Worm (Caenorhabditis elegans) whole organism, L1 larva: ENCODE results near the gene cutl-4.

Experiments
- C04F5.9 ChIP-seq: sonication (generic microtip); optimal IDR thresholded peaks from 2 replicates; lab custom pipeline; 2016; ENCODE audit warnings: missing genetic modification characterization, missing compliant biosample characterization
- C34B4.2 ChIP-seq: sonication (generic microtip); optimal IDR thresholded peaks from 2 replicates; lab custom pipeline; 2017; ENCODE audit warnings: mild to moderate bottlenecking, missing genetic modification characterization, missing compliant biosample characterization
- F16B12.6 ChIP-seq: fragments of 150-350 bp; optimal IDR thresholded peaks from 2 replicates; lab custom pipeline; 2014; ENCODE audit warnings: missing biosample characterization, missing genetic modification characterization
- Y116A8C.19 ChIP-seq: sonication (generic microtip); optimal IDR thresholded peaks from 2 replicates; lab custom pipeline; 2016; ENCODE audit warnings: missing compliant biosample characterization, missing genetic modification characterization, borderline replicate concordance
- aha-1 ChIP-seq: fragments of 150-350 bp; optimal IDR thresholded peaks from 2 replicates; lab custom pipeline; 2014; ENCODE audit warnings: missing biosample characterization, missing genetic modification characterization
- alr-1 ChIP-seq: fragments of 200-800 bp; sonication (Bioruptor generic); optimal IDR thresholded peaks from 2 replicates; lab custom pipeline; 2018; ENCODE audit warnings: borderline replicate concordance, mild to moderate bottlenecking, missing genetic modification characterization, missing compliant biosample characterization
- blmp-1 ChIP-seq: fragments of 150-350 bp; optimal IDR thresholded peaks from 2 replicates; lab custom pipeline; 2014; ENCODE audit warnings: missing biosample characterization, missing genetic modification characterization
- ceh-8 ChIP-seq: fragments of 200-800 bp; sonication (Bioruptor generic); optimal IDR thresholded peaks from 2 replicates; lab custom pipeline; 2018; ENCODE audit warnings: mild to moderate bottlenecking, missing genetic modification characterization, moderate library complexity, missing compliant biosample characterization
- ceh-88 ChIP-seq: fragments of 200-800 bp; sonication (Bioruptor generic); IDR thresholded peaks from 2 replicates; pipeline ENCODE4 v1.3.6; 2022; ENCODE audit warnings: missing genetic modification characterization, missing compliant biosample characterization
- ceh-90 ChIP-seq: sonication (generic microtip); optimal IDR thresholded peaks from 2 replicates; lab custom pipeline; 2016; ENCODE audit warnings: missing genetic modification characterization, missing compliant biosample characterization
- dpl-1 ChIP-seq, 3 experiments: fragments of 150-350 bp in 2 of 3; sonication (generic microtip) in 1 of 3; optimal IDR thresholded peaks; 2 replicates each; lab custom pipeline; 2014 to 2017; ENCODE audit warnings: missing biosample characterization in 3 of 3, missing genetic modification characterization in 3 of 3, missing genetic modification reagents in 3 of 3
- dsc-1 ChIP-seq: sonication (generic microtip); optimal IDR thresholded peaks from 2 replicates; lab custom pipeline; 2016; ENCODE audit warnings: mild to moderate bottlenecking, missing genetic modification characterization, missing compliant biosample characterization
- efl-1 ChIP-seq, 4 experiments: fragments of 150-350 bp; optimal IDR thresholded peaks in 3 of 4; peaks in 1 of 4; 1 replicate in 1 of 4; 2 replicates in 3 of 4; lab custom pipeline; 2014; ENCODE audit warnings: missing biosample characterization in 2 of 4, missing genetic modification characterization in 2 of 4, missing genetic modification reagents in 2 of 4
- efl-3 ChIP-seq: fragments of 200-800 bp; sonication (Bioruptor generic); optimal IDR thresholded peaks from 2 replicates; lab custom pipeline; 2018; ENCODE audit warnings: mild to moderate bottlenecking, missing genetic modification characterization, missing compliant biosample characterization
- egl-13 ChIP-seq: sonication (generic microtip); optimal IDR thresholded peaks from 2 replicates; lab custom pipeline; 2016; ENCODE audit warnings: missing genotype, missing genetic modification reagents, missing genetic modification characterization, missing compliant biosample characterization
- egl-27 ChIP-seq, 2 experiments: fragments of 150-350 bp in 1 of 2; sonication (generic microtip); optimal IDR thresholded peaks; 3 replicates each; lab custom pipeline; 2017 to 2018; ENCODE audit warnings: missing biosample characterization in 2 of 2, missing genetic modification characterization in 2 of 2, missing genetic modification reagents in 2 of 2
- ets-5 ChIP-seq: fragments of 200-800 bp; sonication (Bioruptor generic); IDR thresholded peaks from 2 replicates; pipeline ENCODE4 v1.3.6; 2022; ENCODE audit warnings: missing genetic modification characterization, missing compliant biosample characterization
- fkh-8 ChIP-seq: sonication (generic microtip); optimal IDR thresholded peaks from 2 replicates; lab custom pipeline; 2016; ENCODE audit warnings: mild to moderate bottlenecking, missing genetic modification characterization, missing compliant biosample characterization
- grh-1 ChIP-seq: fragments of 200-800 bp; sonication (Bioruptor generic); IDR thresholded peaks from 2 replicates; pipeline ENCODE4 v1.3.6; 2022; ENCODE audit warnings: missing genetic modification reagents, missing genetic modification characterization, missing compliant biosample characterization
- hpl-2 ChIP-seq: fragments of 150-350 bp; optimal IDR thresholded peaks from 2 replicates; lab custom pipeline; 2014; ENCODE audit warnings: missing biosample characterization, missing genetic modification reagents, missing genetic modification characterization
- lin-15B ChIP-seq: fragments of 150-350 bp; sonication (generic microtip); optimal IDR thresholded peaks from 3 replicates; lab custom pipeline; 2014; ENCODE audit warnings: missing biosample characterization, missing genetic modification characterization
- lin-35 ChIP-seq, 2 experiments: fragments of 150-350 bp; optimal IDR thresholded peaks; 2 replicates each; lab custom pipeline; 2014; ENCODE audit warnings: missing biosample characterization in 2 of 2, missing genetic modification characterization in 2 of 2, missing genetic modification reagents in 2 of 2
- lsy-2 ChIP-seq, 2 experiments: fragments of 150-350 bp; optimal IDR thresholded peaks; 2 replicates each; lab custom pipeline; 2014; ENCODE audit warnings: missing biosample characterization in 2 of 2, missing genetic modification characterization in 2 of 2
- mef-2 ChIP-seq: fragments of 150-350 bp; optimal IDR thresholded peaks from 2 replicates; lab custom pipeline; 2014; ENCODE audit warnings: missing biosample characterization, missing genetic modification characterization
- mep-1 ChIP-seq: fragments of 150-350 bp; optimal IDR thresholded peaks from 2 replicates; lab custom pipeline; 2014; ENCODE audit warnings: missing biosample characterization, missing genetic modification characterization
- nhr-20 ChIP-seq: sonication (generic microtip); optimal IDR thresholded peaks from 2 replicates; lab custom pipeline; 2016; ENCODE audit warnings: mild to moderate bottlenecking, missing genetic modification characterization, missing compliant biosample characterization
- nhr-28 ChIP-seq: fragments of 150-350 bp; optimal IDR thresholded peaks from 2 replicates; lab custom pipeline; 2014; ENCODE audit warnings: missing biosample characterization, missing genetic modification characterization
- nhr-77 ChIP-seq: fragments of 150-350 bp; optimal IDR thresholded peaks from 2 replicates; lab custom pipeline; 2014; ENCODE audit warnings: missing biosample characterization, missing genetic modification characterization
- pag-3 ChIP-seq: sonication (generic microtip); optimal IDR thresholded peaks from 2 replicates; lab custom pipeline; 2017; ENCODE audit warnings: missing genetic modification characterization, mild to moderate bottlenecking, missing compliant biosample characterization, antibody characterized with exemption, borderline replicate concordance; ENCODE audit not compliant: insufficient read depth
- rnt-1 ChIP-seq: sonication (generic microtip); optimal IDR thresholded peaks from 2 replicates; lab custom pipeline; 2016; ENCODE audit warnings: mild to moderate bottlenecking, missing genetic modification characterization, moderate library complexity, missing compliant biosample characterization
- snu-23 ChIP-seq: sonication (generic microtip); optimal IDR thresholded peaks from 2 replicates; lab custom pipeline; 2016; ENCODE audit warnings: missing genetic modification characterization, missing compliant biosample characterization
- sox-4 ChIP-seq: sonication (generic microtip); optimal IDR thresholded peaks from 2 replicates; lab custom pipeline; 2016; ENCODE audit warnings: missing genetic modification characterization, missing compliant biosample characterization
- sup-37 ChIP-seq: fragments of 200-800 bp; sonication (Bioruptor generic); optimal IDR thresholded peaks from 2 replicates; lab custom pipeline; 2018; ENCODE audit warnings: mild to moderate bottlenecking, missing genetic modification characterization, missing compliant biosample characterization
- tbx-2 ChIP-seq: sonication (generic microtip); optimal IDR thresholded peaks from 2 replicates; lab custom pipeline; 2016; ENCODE audit warnings: missing genetic modification characterization, missing compliant biosample characterization
- tlp-1 ChIP-seq: fragments of 150-350 bp; optimal IDR thresholded peaks from 2 replicates; lab custom pipeline; 2014; ENCODE audit warnings: missing biosample characterization, missing genetic modification characterization
- unc-86 ChIP-seq: sonication (generic microtip); optimal IDR thresholded peaks from 2 replicates; lab custom pipeline; 2016; ENCODE audit warnings: missing genetic modification characterization, missing compliant biosample characterization
- unc-98 ChIP-seq: fragments of 200-800 bp; sonication (Bioruptor generic); IDR thresholded peaks from 2 replicates; pipeline ENCODE4 v1.3.6; 2022; ENCODE audit warnings: missing genetic modification characterization, missing compliant biosample characterization
- xbp-1 ChIP-seq: sonication (generic microtip); optimal IDR thresholded peaks from 2 replicates; lab custom pipeline; 2016; ENCODE audit warnings: missing genetic modification characterization, missing compliant biosample characterization
- zag-1 ChIP-seq: fragments of 150-350 bp; optimal IDR thresholded peaks from 2 replicates; lab custom pipeline; 2014; ENCODE audit warnings: missing biosample characterization, missing genetic modification characterization
- zip-4 ChIP-seq: fragments of 200-800 bp; sonication (Bioruptor generic); optimal IDR thresholded peaks from 2 replicates; lab custom pipeline; 2018; ENCODE audit warnings: mild to moderate bottlenecking, missing genetic modification characterization, moderate library complexity, missing compliant biosample characterization

cutl-4 gene

ce11 chrV:17777624-17778023, 37.9 kb upstream of the cutl-4 start, which contains the start of gene C47A10.12:
TSS of gene C47A10.12 (plus strand) at chrV:17777924.
- no peak for TF ChIP-seq hpl-2 (GFP tag; lab: Kevin White, UChicago)
- TF ChIP-seq egl-13 (tag; lab: Kevin White, UChicago) = no peak
- TF ChIP-seq efl-3 (GFP tag; lab: Kevin White, UChicago) = no peak
- no peak for TF ChIP-seq alr-1 (tag; lab: Kevin White, UChicago)

DNA sequence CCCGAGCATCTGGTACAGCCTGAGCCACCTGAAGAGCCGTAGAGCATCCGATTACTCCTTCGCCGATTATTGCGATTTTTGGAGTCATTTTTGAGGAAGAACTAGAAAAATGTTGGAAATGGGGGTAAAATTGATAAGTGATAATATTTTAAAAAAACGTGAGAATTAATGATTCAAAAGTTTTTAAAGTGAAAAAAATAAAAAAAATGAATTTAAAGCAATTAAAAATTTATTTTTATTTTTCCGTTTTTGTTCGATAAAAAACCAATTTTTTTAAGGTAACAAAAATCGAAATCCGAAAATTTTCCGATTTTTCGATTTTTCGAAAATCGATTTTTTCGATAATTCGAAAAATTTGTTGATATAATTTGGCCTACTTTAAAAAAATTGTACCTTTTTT, 37.4 kb upstream of the cutl-4 start, which contains the start of gene ddo-1:
Gene ddo-1, minus strand, starts transcription at position 101 of the 400 bp plus-strand sequence.
- no peak for TF ChIP-seq nhr-77

ce11 chrV:17773108-17773507, 33.4 kb upstream of the cutl-4 start, which contains the start of gene sre-21:
TSS of gene sre-21 (minus strand) at chrV:17773208.
- TF ChIP-seq ets-5 (GFP tag; lab: Robert Waterston, UW) = no peak
- no peak for TF ChIP-seq fkh-8 (tag; lab: Kevin White, UChicago)
- no peak for TF ChIP-seq C04F5.9 (tag; lab: Kevin White, UChicago)
- TF ChIP-seq unc-86 (tag; lab: Kevin White, UChicago) = no peak
- TF ChIP-seq ceh-90 = no peak
- TF ChIP-seq nhr-20 (tag; lab: Kevin White, UChicago) = no peak

ce11 chrV:17767768-17768167, 28.1 kb upstream of the cutl-4 start:
- TF ChIP-seq C34B4.2 (tag; lab: Kevin White, UChicago) (no peak), unc-98 (no peak), sox-4 (no peak), Y116A8C.19 (no peak), efl-1 (optimal IDR thresholded peaks at IDR 0.05; lab: Kevin White, UChicago) (no peak), efl-1 (GFP tag; optimal IDR thresholded peaks at IDR 0.05 in 1 of 2; lab: Kevin White, UChicago) (no peak), snu-23 (GFP tag; lab: Kevin White, UChicago) (no peak), aha-1 (tag; lab: Kevin White, UChicago) (no peak), ceh-8 (GFP tag; lab: Kevin White, UChicago) (no peak), grh-1 (no peak), nhr-28 (tag; lab: Kevin White, UChicago) (no peak), blmp-1 (tag; lab: Kevin White, UChicago) (no peak), rnt-1 (tag; lab: Kevin White, UChicago) (no peak), mef-2 (tag; lab: Kevin White, UChicago) (no peak), sup-37 (GFP tag; lab: Kevin White, UChicago) (no peak), hpl-2 (GFP tag; lab: Kevin White, UChicago) (no peak), mep-1 (tag; lab: Kevin White, UChicago) (no peak), zip-4 (no peak), ceh-88 (no peak), xbp-1 (no peak), tbx-2 (no peak)

ce11 chrV:17767249-17767648, 27.5 kb upstream of the cutl-4 start, which contains the start of gene srh-284:
TSS of gene srh-284 (plus strand) at chrV:17767549.
- TF ChIP-seq dpl-1 (GFP tag; optimal IDR thresholded peaks at IDR 0.05; lab: Kevin White, UChicago) (no peak), pag-3 (no peak), mef-2 (tag; lab: Kevin White, UChicago) (no peak), lsy-2 (tag; optimal IDR thresholded peaks at IDR 0.05; lab: Kevin White, UChicago) (no peak), lin-15B (no peak), ceh-90 (no peak), tlp-1 (no peak), ets-5 (GFP tag; lab: Robert Waterston, UW) (no peak), ceh-8 (GFP tag; lab: Kevin White, UChicago) (no peak), dsc-1 (tag; lab: Kevin White, UChicago) (no peak), efl-1 (optimal IDR thresholded peaks at IDR 0.05; lab: Kevin White, UChicago) (no peak), efl-1 (GFP tag; optimal IDR thresholded peaks at IDR 0.05 in 1 of 2; lab: Kevin White, UChicago) (no peak), alr-1 (tag; lab: Kevin White, UChicago) (no peak), zag-1 (tag; lab: Kevin White, UChicago) (no peak), egl-27 (tag; optimal IDR thresholded peaks at IDR 0.05; lab: Kevin White, UChicago) (no peak), fkh-8 (tag; lab: Kevin White, UChicago) (no peak), F16B12.6 (tag; lab: Kevin White, UChicago) (no peak), lin-35 (GFP tag; optimal IDR thresholded peaks at IDR 0.05; lab: Kevin White, UChicago) (no peak)
